Worm (Caenorhabditis elegans) whole organism, young adult: ENCODE measurements around the gene stip-1.

Source experiments
- B0019.2 ChIP-seq: fragments of 200-800 bp; sonication (Bioruptor generic); conservative IDR thresholded peaks from 2 replicates; pipeline ENCODE4 v1.3.6; 2022; ENCODE audit warnings: missing genetic modification reagents, missing genetic modification characterization, missing compliant biosample characterization
- B0035.1 ChIP-seq: sonication (generic microtip); optimal IDR thresholded peaks from 2 replicates; lab custom pipeline; 2016; ENCODE audit warnings: missing genetic modification characterization, mild to moderate bottlenecking, missing compliant biosample characterization, missing genotype, missing genetic modification reagents
- B0261.1 ChIP-seq: sonication (generic microtip); optimal IDR thresholded peaks from 2 replicates; lab custom pipeline; 2016; ENCODE audit warnings: mild to moderate bottlenecking, missing genetic modification characterization, moderate library complexity, missing compliant biosample characterization
- C06A6.2 ChIP-seq: fragments of 200-800 bp; sonication (Bioruptor generic); conservative IDR thresholded peaks from 2 replicates; pipeline ENCODE4 v1.3.6; 2022; ENCODE audit warnings: missing genetic modification characterization, missing compliant biosample characterization
- F22D6.2 ChIP-seq: sonication (generic microtip); optimal IDR thresholded peaks from 2 replicates; lab custom pipeline; 2016; ENCODE audit warnings: mild to moderate bottlenecking, missing genetic modification characterization, missing compliant biosample characterization
- F37B4.10 ChIP-seq: fragments of 200-800 bp; sonication (Bioruptor generic); IDR thresholded peaks from 2 replicates; pipeline ENCODE4 v1.3.6; 2022; ENCODE audit warnings: missing genetic modification characterization, missing compliant biosample characterization
- F39B2.1 ChIP-seq: fragments of 200-800 bp; sonication (Bioruptor generic); IDR thresholded peaks from 2 replicates; pipeline ENCODE4 v1.3.6; 2022; ENCODE audit warnings: missing genetic modification reagents, missing genetic modification characterization, missing compliant biosample characterization
- F49E8.2 ChIP-seq: sonication (generic microtip); optimal IDR thresholded peaks from 3 replicates; lab custom pipeline; 2017; ENCODE audit warnings: missing genetic modification characterization, mild to moderate bottlenecking, missing compliant biosample characterization, antibody characterized with exemption, moderate library complexity; ENCODE audit not compliant: insufficient read depth
- F52B5.7 ChIP-seq: sonication (generic microtip); optimal IDR thresholded peaks from 2 replicates; lab custom pipeline; 2016; ENCODE audit warnings: mild to moderate bottlenecking, missing genetic modification characterization, missing compliant biosample characterization
- F57A8.1 ChIP-seq: fragments of 200-800 bp; sonication (Bioruptor generic); optimal IDR thresholded peaks from 2 replicates; lab custom pipeline; 2018; ENCODE audit warnings: mild to moderate bottlenecking, missing genetic modification characterization, moderate library complexity, missing compliant biosample characterization
- K11D2.4 ChIP-seq: fragments of 200-800 bp; sonication (Bioruptor generic); IDR thresholded peaks from 2 replicates; pipeline ENCODE4 v1.3.6; 2022; ENCODE audit warnings: missing genetic modification reagents, missing genetic modification characterization, missing compliant biosample characterization
- K12H6.12 ChIP-seq: fragments of 200-800 bp; sonication (Bioruptor generic); optimal IDR thresholded peaks from 2 replicates; lab custom pipeline; 2018; ENCODE audit warnings: mild to moderate bottlenecking, missing genetic modification characterization, missing compliant biosample characterization
- T26A5.8 ChIP-seq: sonication (generic microtip); optimal IDR thresholded peaks from 2 replicates; lab custom pipeline; 2016; ENCODE audit warnings: missing genetic modification characterization, missing compliant biosample characterization
- akir-1 ChIP-seq: fragments of 200-800 bp; sonication (Bioruptor generic); optimal IDR thresholded peaks from 2 replicates; lab custom pipeline; 2018; ENCODE audit warnings: mild to moderate bottlenecking, missing genetic modification characterization, moderate library complexity, missing compliant biosample characterization
- aptf-3 ChIP-seq: fragments of 200-800 bp; sonication (Bioruptor generic); IDR thresholded peaks from 2 replicates; pipeline ENCODE4 v1.3.6; 2022; ENCODE audit warnings: missing genetic modification characterization, missing compliant biosample characterization
- attf-5 ChIP-seq: fragments of 200-800 bp; sonication (Bioruptor generic); optimal IDR thresholded peaks from 2 replicates; lab custom pipeline; 2018; ENCODE audit warnings: mild to moderate bottlenecking, missing genetic modification characterization, missing compliant biosample characterization
- bed-2 ChIP-seq: fragments of 200-800 bp; sonication (Bioruptor generic); IDR thresholded peaks from 2 replicates; pipeline ENCODE4 v1.3.6; 2022; ENCODE audit warnings: missing genetic modification reagents, missing genetic modification characterization, missing compliant biosample characterization
- chd-7 ChIP-seq: sonication (generic microtip); optimal IDR thresholded peaks from 2 replicates; lab custom pipeline; 2016; ENCODE audit warnings: mild to moderate bottlenecking, missing genetic modification characterization, moderate library complexity, missing compliant biosample characterization
- dpff-1 ChIP-seq: sonication (generic microtip); optimal IDR thresholded peaks from 2 replicates; lab custom pipeline; 2017; ENCODE audit warnings: mild to moderate bottlenecking, missing genetic modification characterization, missing compliant biosample characterization
- dpl-1 ChIP-seq: fragments of 150-350 bp; optimal IDR thresholded peaks from 2 replicates; lab custom pipeline; 2014; ENCODE audit warnings: missing biosample characterization, missing genetic modification reagents, missing genetic modification characterization
- egrh-3 ChIP-seq: fragments of 200-800 bp; sonication (Bioruptor generic); IDR thresholded peaks from 2 replicates; pipeline ENCODE4 v1.3.6; 2022; ENCODE audit warnings: missing genetic modification reagents, missing genetic modification characterization, missing compliant biosample characterization
- ekl-4 ChIP-seq: fragments of 200-800 bp; sonication (Bioruptor generic); IDR thresholded peaks from 2 replicates; pipeline ENCODE4 v1.3.6; 2022; ENCODE audit warnings: missing genetic modification reagents, missing genetic modification characterization, missing compliant biosample characterization
- gei-17 ChIP-seq: fragments of 200-800 bp; sonication (Bioruptor generic); optimal IDR thresholded peaks from 2 replicates; lab custom pipeline; 2018; ENCODE audit warnings: mild to moderate bottlenecking, missing genetic modification characterization, missing compliant biosample characterization
- hlh-12 ChIP-seq: sonication (generic microtip); optimal IDR thresholded peaks from 2 replicates; lab custom pipeline; 2016; ENCODE audit warnings: missing genetic modification characterization, missing compliant biosample characterization
- hmg-1.2 ChIP-seq: fragments of 200-800 bp; sonication (Bioruptor generic); IDR thresholded peaks from 2 replicates; pipeline ENCODE4 v1.3.6; 2022; ENCODE audit warnings: missing genetic modification reagents, missing genetic modification characterization, missing compliant biosample characterization
- let-526 ChIP-seq: fragments of 200-800 bp; sonication (Bioruptor generic); IDR thresholded peaks from 2 replicates; pipeline ENCODE4 v1.3.6; 2022; ENCODE audit warnings: missing genetic modification reagents, missing genetic modification characterization, missing compliant biosample characterization
- let-607 ChIP-seq, 2 experiments: fragments of 200-800 bp in 1 of 2; sonication (Bioruptor generic) in 1 of 2; sonication (generic microtip) in 1 of 2; optimal IDR thresholded peaks; 2 replicates each; lab custom pipeline; 2016 to 2018; ENCODE audit warnings: mild to moderate bottlenecking in 2 of 2, missing compliant biosample characterization in 2 of 2, missing genetic modification characterization in 2 of 2, moderate library complexity in 2 of 2, missing genotype in 1 of 2
- lin-40 ChIP-seq: sonication (generic microtip); optimal IDR thresholded peaks from 2 replicates; lab custom pipeline; 2016; ENCODE audit warnings: missing genetic modification characterization, mild to moderate bottlenecking, missing compliant biosample characterization, missing genotype, missing genetic modification reagents
- lin-54 ChIP-seq: fragments of 200-800 bp; sonication (Bioruptor generic); optimal IDR thresholded peaks from 2 replicates; lab custom pipeline; 2018; ENCODE audit warnings: mild to moderate bottlenecking, missing genetic modification characterization, missing compliant biosample characterization
- lsy-27 ChIP-seq: sonication (generic microtip); optimal IDR thresholded peaks from 2 replicates; lab custom pipeline; 2017; ENCODE audit warnings: missing genetic modification characterization, mild to moderate bottlenecking, missing compliant biosample characterization, antibody characterized with exemption, missing genotype, borderline replicate concordance; ENCODE audit not compliant: insufficient read depth
- madf-3 ChIP-seq: fragments of 200-800 bp; sonication (Bioruptor generic); IDR thresholded peaks from 2 replicates; pipeline ENCODE4 v1.3.6; 2022; ENCODE audit warnings: missing genetic modification reagents, missing genetic modification characterization, missing compliant biosample characterization
- mxl-1 ChIP-seq: sonication (generic microtip); optimal IDR thresholded peaks from 2 replicates; lab custom pipeline; 2016; ENCODE audit warnings: missing genetic modification characterization, missing compliant biosample characterization
- pha-4 ChIP-seq: fragments of 150-350 bp; sonication (generic microtip); optimal IDR thresholded peaks from 2 replicates; lab custom pipeline; 2014; ENCODE audit warnings: missing biosample characterization, missing genetic modification reagents, missing genetic modification characterization
- zfh-2 ChIP-seq: fragments of 200-800 bp; sonication (Bioruptor generic); conservative IDR thresholded peaks from 2 replicates; pipeline ENCODE4 v1.3.6; 2022; ENCODE audit warnings: missing genetic modification reagents, missing genetic modification characterization, missing compliant biosample characterization
- ztf-18 ChIP-seq: sonication (generic microtip); optimal IDR thresholded peaks from 2 replicates; lab custom pipeline; 2016; ENCODE audit warnings: missing genotype, mild to moderate bottlenecking, missing genetic modification characterization, missing compliant biosample characterization
- ztf-26 ChIP-seq: sonication (generic microtip); optimal IDR thresholded peaks from 2 replicates; lab custom pipeline; 2017; ENCODE audit warnings: missing genetic modification characterization, missing compliant biosample characterization
- ztf-6 ChIP-seq: fragments of 200-800 bp; sonication (Bioruptor generic); IDR thresholded peaks from 2 replicates; pipeline ENCODE4 v1.3.6; 2022; ENCODE audit warnings: missing genetic modification reagents, missing genetic modification characterization, missing compliant biosample characterization

The stip-1 gene

ce11 chrII:10382247-10382646 lies 32.4 kb upstream of the stip-1 start (continued):
- TF ChIP-seq F49E8.2 (tag; lab: Kevin White, UChicago) (no peak), ztf-26 (tag; lab: Kevin White, UChicago) (peak; percentile 1), attf-5 (GFP tag; lab: Kevin White, UChicago) (peak; percentile 26), dpff-1 (tag; lab: Kevin White, UChicago) (no peak), lin-54 (GFP tag; lab: Kevin White, UChicago) (peak; percentile 20), T26A5.8 (no peak), chd-7 (tag; lab: Kevin White, UChicago) (peak; percentile 51), K12H6.12 (tag; lab: Kevin White, UChicago) (no peak), zfh-2 (GFP tag; lab: Robert Waterston, UW) (peak; percentile 81), hlh-12 (tag; lab: Kevin White, UChicago) (no peak), aptf-3 (no peak), F52B5.7 (tag; lab: Kevin White, UChicago) (no peak), ekl-4 (no peak), B0035.1 (tag; lab: Kevin White, UChicago) (no peak), B0019.2 (GFP tag; lab: Robert Waterston, UW) (no peak), ztf-6 (no peak), B0261.1 (tag; lab: Kevin White, UChicago) (no peak), madf-3 (no peak), F22D6.2 (tag; lab: Kevin White, UChicago) (no peak), F37B4.10 (GFP tag; lab: Robert Waterston, UW) (no peak), lsy-27 (tag; lab: Kevin White, UChicago) (no peak), gei-17 (GFP tag; lab: Kevin White, UChicago) (peak; percentile 8), bed-2 (GFP tag; lab: Robert Waterston, UW) (no peak), egrh-3 (peak; percentile 65; the same call in 1 of the 2 replicates), mxl-1 (tag; lab: Kevin White, UChicago) (no peak), C06A6.2 (GFP tag; lab: Robert Waterston, UW) (no peak), akir-1 (GFP tag; lab: Kevin White, UChicago) (no peak), let-526 (GFP tag; lab: Robert Waterston, UW) (0 out of 2 replicates have a peak, but pooled peaks have one; percentile 45), ztf-18 (no peak), F39B2.1 (GFP tag; lab: Robert Waterston, UW) (no peak), lin-40 (tag; lab: Kevin White, UChicago) (peak; percentile 30), pha-4 (tag; lab: Kevin White, UChicago) (no peak), K11D2.4 (peak; percentile 41; the same call in 1 of the 2 replicates), dpl-1 (no peak)

DNA sequence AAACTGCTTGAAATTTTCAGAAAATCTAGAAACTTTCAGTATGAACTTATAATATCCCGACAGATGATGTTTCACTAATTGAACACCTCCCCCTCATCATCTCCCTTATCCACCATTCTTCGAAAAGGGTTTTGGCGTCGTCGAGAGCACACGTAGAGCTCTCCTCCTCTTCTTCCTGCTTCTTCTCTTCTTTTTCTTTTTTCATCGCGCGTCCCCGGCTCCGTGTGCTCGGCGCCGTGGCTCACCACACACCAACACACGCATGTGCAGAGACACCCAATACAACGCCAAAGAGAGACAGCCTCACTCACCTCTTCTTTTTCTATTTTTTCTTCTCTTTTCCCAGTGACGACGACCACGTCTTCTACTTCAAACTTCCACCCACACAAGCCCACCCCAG lies 29.7 kb upstream of the stip-1 start:
- no peak for TF ChIP-seq let-607 (tag; optimal IDR thresholded peaks at IDR 0.05; lab: Kevin White, UChicago)
- peak; percentile 53; the same call in 1 of the 2 replicates for TF ChIP-seq zfh-2 (GFP tag; lab: Robert Waterston, UW)
- 0 out of 2 replicates have a peak, but pooled peaks have one; percentile 30 for TF ChIP-seq egrh-3

ce11 chrII:10377901-10378300 lies 28.1 kb upstream of the stip-1 start:
- TF ChIP-seq hmg-1.2, result peak; percentile 62
- no peak for TF ChIP-seq F57A8.1 (GFP tag; lab: Kevin White, UChicago)
